Fruit fly (Drosophila melanogaster): ENCODE measurements around the gene CG6118.

CG6118 gene

DNA sequence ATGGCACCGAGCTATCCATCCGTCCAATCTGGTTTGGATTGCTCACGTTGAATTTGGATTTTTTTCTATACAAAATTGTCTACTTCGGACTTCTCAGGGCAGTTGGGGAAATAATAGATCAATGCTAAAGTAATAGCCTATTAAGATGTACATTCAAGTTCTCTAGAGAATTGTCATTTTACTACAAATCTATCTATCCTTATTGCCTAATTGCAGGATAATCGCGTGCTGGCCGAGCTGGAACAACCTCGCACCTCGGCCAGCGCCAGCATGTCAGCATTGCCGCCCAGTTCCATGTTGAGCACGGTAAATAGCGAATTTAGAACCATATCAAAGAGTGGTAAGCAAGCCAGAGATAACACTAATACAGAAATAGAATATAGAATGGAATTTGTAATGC lies 51.7 kb downstream of the CG6118 start, which contains the start of gene h-cup:
h-cup (minus strand) TSS at position 101 of the 400 bp plus-strand sequence.
- TF ChIP-seq danr (GFP tag; IDR thresholded peaks at IDR 0.05) (no peak), row (GFP tag; IDR thresholded peaks at IDR 0.05) (no peak), esg (GFP tag; conservative IDR thresholded peaks at IDR 0.05) (no peak), CG7357 (GFP tag; IDR thresholded peaks at IDR 0.05) (no peak), fd96Cb (tag; optimal IDR thresholded peaks at IDR 0.05) (no peak), sens-2 (GFP tag; IDR thresholded peaks at IDR 0.05) (no peak), CG1233 (GFP tag; optimal IDR thresholded peaks at IDR 0.05) (no peak), hkb (optimal IDR thresholded peaks at IDR 0.05) (no peak), hkb (GFP tag; IDR thresholded peaks at IDR 0.05) (no peak), lab (GFP tag; optimal IDR thresholded peaks at IDR 0.05) (no peak), Dp (GFP tag; optimal IDR thresholded peaks at IDR 0.05) (no peak), btn (GFP tag; optimal IDR thresholded peaks at IDR 0.05) (no peak), CG9797 (GFP tag; optimal IDR thresholded peaks at IDR 0.05) (no peak)

DNA sequence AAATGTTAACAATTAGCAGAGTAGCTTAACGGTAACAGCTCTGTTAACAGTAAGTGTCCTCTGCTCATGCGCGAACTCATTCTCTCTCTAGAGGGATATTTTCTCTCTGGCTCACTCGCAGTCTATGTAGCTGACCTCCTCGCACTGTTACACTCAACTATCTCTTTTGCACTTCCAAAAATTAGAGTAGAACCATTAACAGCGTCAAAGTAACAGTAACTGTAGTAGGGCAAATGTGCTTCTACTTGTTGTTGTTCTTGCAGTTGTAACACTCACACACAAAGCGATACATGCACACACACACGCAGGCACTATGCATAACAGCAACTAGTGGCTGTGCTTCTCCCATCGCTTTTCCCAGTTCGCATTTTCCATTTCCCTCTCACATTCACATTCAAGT lies 55.5 kb downstream of the CG6118 start:
- TF ChIP-seq CG1832 (GFP tag; optimal IDR thresholded peaks at IDR 0.05): peak; percentile 69
- 0 out of 4 replicates have a peak, but pooled peaks have one; percentile 58 for TF ChIP-seq chinmo (GFP tag; IDR thresholded peaks at IDR 0.05; ENCODE audit: partially characterized antibody)
- TF ChIP-seq scrt (GFP tag; optimal IDR thresholded peaks at IDR 0.05): peak; percentile 96
- TF ChIP-seq Trl (optimal IDR thresholded peaks at IDR 0.05): peak; percentile 65 to 79
- TF ChIP-seq Trl (GFP tag; optimal IDR thresholded peaks at IDR 0.05): no peak
- peak; percentile 64 for TF ChIP-seq cg (GFP tag; optimal IDR thresholded peaks at IDR 0.05)
- TF ChIP-seq CG4707 (GFP tag; optimal IDR thresholded peaks at IDR 0.05): no peak
- TF ChIP-seq cas (GFP tag; IDR thresholded peaks at IDR 0.05): 0 out of 2 replicates have a peak, but pooled peaks have one; percentile 25
- peak; percentile 75 for TF ChIP-seq CG4360 (GFP tag; IDR thresholded peaks at IDR 0.05)
- TF ChIP-seq Sry-β (GFP tag; optimal IDR thresholded peaks at IDR 0.05): no peak
- peak; percentile 50; the same call in 1 of the 3 replicates for TF ChIP-seq z (GFP tag; IDR thresholded peaks at IDR 0.05)
- peak; percentile 93 for TF ChIP-seq ewg (GFP tag; optimal IDR thresholded peaks at IDR 0.05)
- TF ChIP-seq usp (GFP tag; optimal IDR thresholded peaks at IDR 0.05): no peak
- no peak for TF ChIP-seq Fer2 (tag; optimal IDR thresholded peaks at IDR 0.05)
- TF ChIP-seq Med (GFP tag): peak; percentile 52
- peak; percentile 46; the same call in 1 of the 3 replicates for TF ChIP-seq CG6791 (GFP tag; IDR thresholded peaks at IDR 0.05; ENCODE audit: partially characterized antibody)
- TF ChIP-seq kni (GFP tag; optimal IDR thresholded peaks at IDR 0.05): peak; percentile 47
- TF ChIP-seq stwl (tag; optimal IDR thresholded peaks at IDR 0.05): peak; percentile 48
- peak; percentile 90 for TF ChIP-seq CG8478 (optimal IDR thresholded peaks at IDR 0.05)
- TF ChIP-seq nerfin-1 (tag; optimal IDR thresholded peaks at IDR 0.05): peak; percentile 51
- peak; percentile 58 for TF ChIP-seq onecut (GFP tag; IDR thresholded peaks at IDR 0.05)
- TF ChIP-seq Rx (GFP tag; IDR thresholded peaks at IDR 0.05): no peak
- no peak for TF ChIP-seq ab (GFP tag; optimal IDR thresholded peaks at IDR 0.05)
- TF ChIP-seq sens (GFP tag): peak; percentile 52
- peak; percentile 91 for TF ChIP-seq CG10321 (GFP tag; IDR thresholded peaks at IDR 0.05)
- peak; percentile 17 for TF ChIP-seq CG5180 (GFP tag; optimal IDR thresholded peaks at IDR 0.05)

- no peak for TF ChIP-seq Hsf (GFP tag; optimal IDR thresholded peaks at IDR 0.05)
- TF ChIP-seq CG8478 (optimal IDR thresholded peaks at IDR 0.05): peak; percentile 69
- peak; percentile 62 for TF ChIP-seq cg (GFP tag; optimal IDR thresholded peaks at IDR 0.05)
- no peak for TF ChIP-seq CG18599 (GFP tag; optimal IDR thresholded peaks at IDR 0.05)
- TF ChIP-seq nerfin-1 (tag; optimal IDR thresholded peaks at IDR 0.05): peak; percentile 24
- peak in 1 of 2 experiments; percentile 22 for TF ChIP-seq Trl (optimal IDR thresholded peaks at IDR 0.05)
- TF ChIP-seq Trl (GFP tag; optimal IDR thresholded peaks at IDR 0.05): no peak
- peak; percentile 44 for TF ChIP-seq CG18011 (GFP tag; optimal IDR thresholded peaks at IDR 0.05)
Measured at dm6 chr3R:15375470-15375869, 59.1 kb downstream of the CG6118 start.

All from whole organism, embryonic.